Worm (Caenorhabditis elegans): ENCODE results near the gene ncs-4.

Gene ncs-4

DNA sequence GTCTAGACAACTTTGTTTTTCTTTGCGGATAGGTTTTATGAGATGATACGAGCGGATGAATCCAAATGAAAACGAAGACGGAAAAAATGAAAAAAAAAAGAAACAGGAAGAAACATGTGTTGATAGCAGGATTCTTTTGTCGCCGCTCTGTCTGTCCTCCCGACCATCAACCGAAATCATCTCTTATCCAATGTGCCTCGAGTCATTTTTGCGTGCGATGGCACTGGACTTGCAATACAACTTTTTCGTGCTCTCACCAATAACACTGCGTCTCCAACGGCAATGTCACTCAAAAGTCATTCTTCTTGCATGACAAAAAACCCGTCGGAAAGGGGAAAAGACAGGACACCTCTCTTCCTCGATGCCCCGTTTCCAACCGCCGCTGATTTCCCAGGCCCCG, at the start of gene ncs-4:
TSS of gene ncs-4 (plus strand) at position 227 of the 400 bp plus-strand sequence.
- TF ChIP-seq W03F9.2 (tag; optimal IDR thresholded peaks at IDR 0.05) (no peak), him-1 (tag; optimal IDR thresholded peaks at IDR 0.05) (no peak), dao-5 (tag; optimal IDR thresholded peaks at IDR 0.05) (no peak)

DNA sequence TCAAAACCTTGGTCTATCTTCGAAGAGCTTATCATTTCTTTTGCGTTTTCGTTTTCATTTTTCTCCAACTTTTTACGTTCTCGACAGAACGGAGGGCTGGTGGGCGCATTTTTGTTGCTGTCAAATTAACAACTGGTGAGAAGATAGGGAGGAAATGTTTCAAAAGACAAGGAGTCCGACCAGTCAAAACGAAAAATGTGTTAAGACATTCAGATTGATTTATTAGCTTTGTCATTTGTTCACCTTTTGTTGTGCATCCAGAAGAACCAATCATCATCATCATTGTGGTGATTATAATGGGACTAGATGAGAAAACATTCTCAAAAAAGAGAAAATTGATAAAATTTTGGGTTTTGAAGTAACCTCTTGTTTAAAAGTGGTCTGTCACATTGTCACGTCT, 46.2 kb upstream of the ncs-4 start:
- no peak for TF ChIP-seq W03F9.2 (tag; optimal IDR thresholded peaks at IDR 0.05)
- TF ChIP-seq dao-5 (tag; optimal IDR thresholded peaks at IDR 0.05): no peak
- TF ChIP-seq him-1 (tag; optimal IDR thresholded peaks at IDR 0.05): no peak

DNA sequence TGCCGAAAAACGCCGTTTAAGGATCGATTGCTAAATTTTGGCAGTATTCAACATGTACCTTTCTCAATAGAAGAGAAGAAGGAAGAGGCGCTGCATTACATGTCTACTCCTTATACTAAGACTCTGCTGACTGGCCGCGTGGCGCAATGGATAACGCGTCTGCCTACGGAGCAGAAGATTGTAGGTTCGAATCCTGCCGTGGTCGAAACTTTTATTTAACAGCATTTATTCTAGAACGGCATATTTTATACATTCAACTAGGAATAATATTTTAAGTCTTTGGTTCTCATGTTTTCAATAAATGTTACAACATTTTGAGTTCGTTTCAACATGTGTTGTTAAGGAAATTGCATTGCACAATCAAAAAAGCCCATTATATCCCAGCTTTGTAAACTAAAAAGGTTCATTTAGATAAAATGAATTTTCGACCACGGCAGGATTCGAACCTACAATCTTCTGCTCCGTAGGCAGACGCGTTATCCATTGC, 43.7 kb upstream of the ncs-4 start:
- peak; percentile 47 for TF ChIP-seq him-1 (tag; optimal IDR thresholded peaks at IDR 0.05)

DNA sequence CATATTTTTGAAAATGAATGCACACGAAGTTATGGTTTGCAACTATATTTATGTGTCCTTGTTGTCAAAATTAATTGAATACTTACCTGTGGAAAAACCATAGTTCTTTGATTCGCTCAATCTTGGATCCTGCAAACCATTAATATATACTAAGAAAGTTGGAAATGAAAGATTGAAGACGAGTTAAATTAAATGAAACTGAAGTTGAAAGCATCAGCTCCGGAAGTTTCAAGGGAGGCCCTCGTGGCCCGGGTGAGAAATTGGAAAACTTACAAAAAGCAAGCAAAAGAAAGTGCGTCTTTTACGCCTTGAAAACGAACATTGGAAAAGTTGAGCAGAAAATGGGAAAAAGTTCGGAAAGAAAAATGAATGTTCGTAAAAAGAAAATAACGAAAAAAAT, 43.2 kb upstream of the ncs-4 start, which contains the start of gene unc-58:
TSS of gene unc-58 (minus strand) at position 101 of the 400 bp plus-strand sequence.
- no peak for TF ChIP-seq dao-5 (tag; optimal IDR thresholded peaks at IDR 0.05)
- TF ChIP-seq W03F9.2 (tag; optimal IDR thresholded peaks at IDR 0.05): no peak
- no peak for TF ChIP-seq him-1 (tag; optimal IDR thresholded peaks at IDR 0.05)

DNA sequence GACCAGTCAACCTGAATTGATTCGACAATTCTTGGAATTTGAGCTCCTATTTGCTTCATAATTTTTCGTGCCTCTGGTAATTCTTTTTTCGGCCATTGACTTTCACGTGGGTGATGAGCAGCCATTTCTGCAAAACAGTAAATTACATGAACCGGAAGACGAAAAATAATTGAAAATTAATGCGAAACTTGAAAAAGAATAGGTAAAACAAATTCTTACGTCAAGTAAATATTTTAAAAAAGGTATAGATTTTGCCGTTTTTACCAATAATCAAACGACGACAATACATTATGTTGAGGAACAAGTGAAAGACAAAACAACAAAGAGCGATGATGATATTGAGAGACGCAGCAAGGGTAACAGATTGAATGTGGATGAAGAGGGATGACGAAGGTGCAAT, 37.8 kb upstream of the ncs-4 start, which contains the start of gene moc-1:
TSS of gene moc-1 (minus strand) at position 127 of the 400 bp plus-strand sequence.
- no peak for TF ChIP-seq dao-5 (tag; optimal IDR thresholded peaks at IDR 0.05)
- TF ChIP-seq W03F9.2 (tag; optimal IDR thresholded peaks at IDR 0.05): no peak
- TF ChIP-seq him-1 (tag; optimal IDR thresholded peaks at IDR 0.05): no peak

DNA sequence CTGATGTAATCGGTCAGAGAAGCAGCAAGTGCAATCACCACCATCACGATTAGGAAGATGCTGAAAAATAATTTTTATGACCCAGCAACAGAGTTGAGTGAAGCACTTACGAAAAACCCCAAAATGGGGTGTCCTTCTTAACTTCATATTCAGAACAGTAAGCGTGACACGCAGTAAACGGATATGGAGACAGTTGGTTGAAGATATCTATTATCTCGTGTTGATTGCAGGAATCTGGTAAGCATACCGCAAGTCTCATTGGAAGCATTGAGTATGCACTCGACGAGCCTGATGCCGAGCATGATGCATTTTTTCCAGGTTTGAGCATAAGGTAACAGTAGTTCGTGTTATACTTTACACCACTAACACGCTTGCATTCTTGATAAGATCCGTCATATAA, 35.1 kb upstream of the ncs-4 start:
- TF ChIP-seq W03F9.2 (tag; optimal IDR thresholded peaks at IDR 0.05) (no peak), dao-5 (tag; optimal IDR thresholded peaks at IDR 0.05) (no peak), him-1 (tag; optimal IDR thresholded peaks at IDR 0.05) (no peak)

DNA sequence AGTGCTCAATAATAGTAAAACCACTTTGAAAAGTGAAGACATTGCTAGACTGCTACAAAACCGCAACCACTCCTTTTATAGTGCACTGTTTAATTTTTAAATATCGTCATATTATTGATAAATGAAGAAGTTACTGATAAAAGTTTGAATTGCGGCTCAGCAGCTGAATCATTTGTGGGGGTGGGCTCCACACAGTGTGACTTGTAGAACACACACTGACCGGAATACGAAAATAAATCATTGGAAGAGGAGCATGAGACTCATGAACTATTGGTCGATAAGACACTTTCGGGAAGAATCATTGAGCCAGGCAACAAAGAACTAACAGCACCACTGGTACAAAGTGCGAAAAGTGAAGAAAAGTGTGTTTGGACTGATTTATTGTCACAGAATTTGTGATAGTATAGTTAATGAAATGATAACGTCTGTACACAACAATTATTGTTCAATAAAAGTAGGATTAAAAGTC, 34.3 kb upstream of the ncs-4 start, which contains the start of gene oac-14:
TSS of gene oac-14 (minus strand) at position 51 of the 469 bp plus-strand sequence.
- TF ChIP-seq W03F9.2 (tag; optimal IDR thresholded peaks at IDR 0.05) (no peak), dao-5 (tag; optimal IDR thresholded peaks at IDR 0.05) (no peak), him-1 (tag; optimal IDR thresholded peaks at IDR 0.05) (no peak)

DNA sequence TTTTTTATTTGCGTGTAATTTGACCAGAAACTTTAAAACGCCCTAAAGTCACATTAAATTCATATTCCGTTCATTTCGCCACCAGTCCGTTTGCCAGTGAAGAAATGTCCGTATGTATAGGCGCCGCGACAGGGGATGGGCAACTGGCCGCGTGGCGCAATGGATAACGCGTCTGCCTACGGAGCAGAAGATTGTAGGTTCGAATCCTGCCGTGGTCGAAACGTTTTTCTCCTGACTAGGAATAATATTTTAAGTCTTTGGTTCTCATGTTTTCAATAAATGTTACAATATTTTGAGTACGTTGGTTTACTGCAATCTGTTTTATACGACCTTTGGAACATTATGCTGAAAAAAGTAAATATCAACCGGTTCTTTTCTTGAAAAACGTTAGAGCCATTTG, 31.3 kb upstream of the ncs-4 start:
- TF ChIP-seq dao-5 (tag; optimal IDR thresholded peaks at IDR 0.05): peak; percentile 72
- TF ChIP-seq W03F9.2 (tag; optimal IDR thresholded peaks at IDR 0.05): peak; percentile 32
- peak; percentile 87 for TF ChIP-seq him-1 (tag; optimal IDR thresholded peaks at IDR 0.05)

DNA sequence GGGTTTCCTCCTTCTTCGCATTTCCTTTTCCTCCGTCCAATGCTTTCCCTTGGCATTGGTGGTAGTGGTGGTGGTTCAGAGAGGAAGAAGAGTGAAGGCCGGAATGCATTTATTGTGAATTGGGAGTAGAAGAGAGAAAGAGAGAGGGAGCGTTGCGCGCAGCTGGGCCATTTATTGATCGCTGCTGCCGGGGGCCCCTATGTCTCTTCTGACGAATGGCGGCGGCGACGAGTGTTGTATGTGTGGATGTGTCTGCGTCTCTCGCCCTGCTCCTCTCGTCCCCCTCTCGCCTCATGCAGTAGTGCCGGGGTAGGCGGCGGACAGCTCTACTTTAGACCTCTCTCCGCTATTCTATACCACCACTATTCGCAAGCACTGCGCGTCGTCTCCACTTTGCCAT, 29.7 kb upstream of the ncs-4 start, which contains the start of gene unc-115:
TSS of gene unc-115 (plus strand) at position 301 of the 400 bp plus-strand sequence.
- no peak for TF ChIP-seq dao-5 (tag; optimal IDR thresholded peaks at IDR 0.05)
- peak; percentile 55 for TF ChIP-seq W03F9.2 (tag; optimal IDR thresholded peaks at IDR 0.05)
- peak; percentile 88 for TF ChIP-seq him-1 (tag; optimal IDR thresholded peaks at IDR 0.05)

DNA sequence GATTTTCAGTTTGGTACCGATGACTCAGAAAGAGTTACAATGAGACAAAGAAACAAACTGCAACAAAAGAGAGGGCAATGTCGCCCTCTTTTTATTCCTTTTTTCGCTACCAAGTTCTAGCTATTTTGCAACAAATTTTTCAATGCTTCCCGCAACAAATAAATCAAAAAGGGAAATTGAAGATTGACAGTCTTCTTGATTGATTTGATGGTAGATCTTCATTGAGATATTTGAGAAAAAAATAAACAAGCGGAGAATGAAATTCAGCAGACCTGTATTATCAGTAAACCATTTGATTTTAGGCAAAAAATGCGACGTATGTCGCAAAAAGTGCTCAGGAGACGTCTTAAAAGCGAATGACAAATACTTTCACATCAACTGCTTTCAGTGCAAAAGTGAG, 29.1 kb upstream of the ncs-4 start:
- TF ChIP-seq dao-5 (tag; optimal IDR thresholded peaks at IDR 0.05) (no peak), him-1 (tag; optimal IDR thresholded peaks at IDR 0.05) (no peak), W03F9.2 (tag; optimal IDR thresholded peaks at IDR 0.05) (no peak)

DNA sequence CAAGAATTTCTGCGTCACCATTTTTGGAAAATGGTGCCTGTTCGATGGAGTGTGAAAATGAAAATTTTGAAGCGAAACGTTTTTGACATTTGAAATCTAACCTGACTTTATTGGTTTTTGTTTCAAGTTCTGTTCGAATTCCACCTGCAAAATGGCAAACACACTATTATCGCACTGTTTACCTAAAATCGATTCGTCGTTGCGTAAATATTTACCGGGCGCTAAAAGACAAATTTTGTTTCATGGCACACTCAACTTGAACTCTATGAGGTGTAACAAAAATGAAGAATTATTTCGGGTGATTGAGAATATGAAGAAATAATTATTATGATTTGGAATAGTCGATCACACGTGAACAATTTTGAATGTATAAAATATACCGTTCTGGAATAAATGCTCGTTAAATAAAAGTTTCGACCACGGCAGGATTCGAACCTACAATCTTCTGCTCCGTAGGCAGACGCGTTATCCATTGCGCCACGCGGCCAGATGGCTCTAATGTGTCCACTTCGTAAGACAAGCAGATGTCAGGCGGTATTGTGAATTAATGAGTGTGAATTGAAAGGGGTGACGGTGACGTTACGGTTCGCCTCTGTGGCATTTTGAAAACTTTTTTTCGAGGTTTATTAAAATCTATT, 28.0 kb upstream of the ncs-4 start:
- no peak for TF ChIP-seq him-1 (tag; optimal IDR thresholded peaks at IDR 0.05)
- TF ChIP-seq W03F9.2 (tag; optimal IDR thresholded peaks at IDR 0.05): peak; percentile 18

DNA sequence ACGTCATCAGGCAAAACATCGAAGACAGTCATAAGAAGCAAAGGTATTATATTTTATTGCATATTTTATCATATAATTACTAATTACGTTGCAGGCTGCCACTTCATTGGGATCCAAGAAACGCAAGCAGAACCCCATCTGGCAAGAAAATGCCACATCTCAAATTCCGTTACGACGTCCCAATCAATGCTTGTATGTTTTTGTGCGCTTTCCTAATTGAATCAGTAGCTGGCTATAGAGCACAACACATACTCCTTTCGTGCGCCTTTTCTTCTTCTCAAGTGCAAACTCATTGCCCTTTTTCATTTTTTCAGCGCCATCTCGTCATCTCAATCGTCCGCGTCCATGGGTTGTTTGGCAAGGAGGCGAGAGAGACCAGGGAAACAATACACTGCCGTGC, 25.4 kb upstream of the ncs-4 start:
- TF ChIP-seq W03F9.2 (tag; optimal IDR thresholded peaks at IDR 0.05): no peak
- TF ChIP-seq dao-5 (tag; optimal IDR thresholded peaks at IDR 0.05): no peak
- no peak for TF ChIP-seq him-1 (tag; optimal IDR thresholded peaks at IDR 0.05)

DNA sequence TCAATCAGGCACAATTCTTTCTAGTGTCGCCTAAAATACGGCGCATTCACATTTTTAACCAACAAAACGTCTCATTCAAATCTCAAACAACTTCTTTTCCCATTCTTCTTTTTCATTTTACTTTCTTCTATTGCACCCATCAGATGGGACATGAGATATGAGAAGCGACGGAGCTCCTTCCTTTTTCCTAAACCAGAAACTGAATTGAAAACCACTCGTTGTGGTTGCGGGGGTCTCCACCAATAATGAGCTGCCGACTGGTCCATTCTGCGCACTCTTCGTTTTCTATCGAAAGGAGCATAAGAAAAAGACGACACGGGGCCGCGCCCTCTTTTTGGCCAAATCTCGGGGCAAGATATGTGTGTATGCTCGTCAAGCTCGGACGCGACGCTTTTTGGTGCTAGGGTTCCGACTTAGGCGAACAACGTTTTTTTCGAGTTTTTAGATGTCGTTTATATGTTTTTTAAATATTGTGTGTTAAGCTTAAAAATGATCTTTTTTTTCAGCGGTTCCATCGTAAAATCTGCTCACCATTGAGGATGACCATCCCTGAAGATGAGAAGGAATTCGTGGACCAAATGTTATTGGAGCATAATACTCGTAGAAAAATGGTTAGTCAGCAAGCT, 21.9 kb upstream of the ncs-4 start, which contains the start of gene F09B9.5:
TSS of gene F09B9.5 (plus strand) at position 501 of the 626 bp plus-strand sequence.
- TF ChIP-seq W03F9.2 (tag; optimal IDR thresholded peaks at IDR 0.05) (no peak), him-1 (tag; optimal IDR thresholded peaks at IDR 0.05) (peak; percentile 10)

DNA sequence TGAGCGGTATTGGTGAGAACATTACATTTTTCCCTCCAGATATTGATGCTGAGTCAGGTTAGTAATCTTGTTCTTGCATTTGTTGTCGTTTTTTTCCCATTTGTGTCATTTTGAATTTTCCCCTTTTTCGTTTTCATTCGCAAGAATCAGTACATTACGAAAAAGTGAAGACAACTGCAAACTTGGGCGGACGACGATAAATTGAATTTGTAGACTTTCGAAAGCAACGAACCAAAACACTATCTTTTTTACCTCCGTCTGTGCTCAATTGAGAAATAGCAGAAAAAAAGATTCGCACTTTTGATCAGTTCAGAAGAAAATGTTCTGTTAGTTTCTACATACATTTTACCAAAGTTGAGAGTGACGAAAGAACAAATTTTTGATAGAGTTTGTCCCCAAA, 21.2 kb upstream of the ncs-4 start:
- TF ChIP-seq him-1 (tag; optimal IDR thresholded peaks at IDR 0.05): no peak
- no peak for TF ChIP-seq W03F9.2 (tag; optimal IDR thresholded peaks at IDR 0.05)
- no peak for TF ChIP-seq dao-5 (tag; optimal IDR thresholded peaks at IDR 0.05)
